Worm (Caenorhabditis elegans) whole organism, mixed stage, embryonic: Measurements from ENCODE around the gene C26F1.3.

Experiments used
- bed-3 ChIP-seq: fragments of 200-800 bp; sonication (Bioruptor generic); optimal IDR thresholded peaks from 3 replicates; lab custom pipeline; 2018; ENCODE audit warnings: mild to moderate bottlenecking, missing genetic modification characterization, moderate library complexity, missing compliant biosample characterization
- blmp-1 ChIP-seq: fragments of 150-350 bp; optimal IDR thresholded peaks from 2 replicates; lab custom pipeline; 2014; ENCODE audit warnings: missing biosample characterization, missing genetic modification characterization
- ceh-43 ChIP-seq: fragments of 200-800 bp; sonication (Bioruptor generic); optimal IDR thresholded peaks from 2 replicates; lab custom pipeline; 2018; ENCODE audit warnings: mild to moderate bottlenecking, missing genetic modification characterization, moderate library complexity, missing compliant biosample characterization
- ceh-83 ChIP-seq: fragments of 200-800 bp; sonication (Bioruptor generic); optimal IDR thresholded peaks from 2 replicates; lab custom pipeline; 2018; ENCODE audit warnings: mild to moderate bottlenecking, missing genetic modification characterization, missing compliant biosample characterization
- ces-1 ChIP-seq: fragments of 150-350 bp; optimal IDR thresholded peaks from 2 replicates; lab custom pipeline; 2014; ENCODE audit warnings: missing biosample characterization, missing genetic modification reagents, missing genetic modification characterization
- cnd-1 ChIP-seq: fragments of 200-800 bp; sonication (Bioruptor generic); optimal IDR thresholded peaks from 2 replicates; lab custom pipeline; 2018; ENCODE audit warnings: mild to moderate bottlenecking, missing genetic modification characterization, missing compliant biosample characterization
- elt-1 ChIP-seq: sonication (generic microtip); optimal IDR thresholded peaks from 2 replicates; lab custom pipeline; 2017; ENCODE audit warnings: missing genetic modification characterization, mild to moderate bottlenecking, missing compliant biosample characterization, antibody characterized with exemption, moderate library complexity, borderline replicate concordance; ENCODE audit not compliant: insufficient read depth
- elt-3 ChIP-seq: fragments of 150-350 bp; optimal IDR thresholded peaks from 2 replicates; lab custom pipeline; 2014; ENCODE audit warnings: missing biosample characterization, missing genetic modification characterization
- flh-1 ChIP-seq: fragments of 200-800 bp; sonication (Bioruptor generic); optimal IDR thresholded peaks from 2 replicates; lab custom pipeline; 2018; ENCODE audit warnings: mild to moderate bottlenecking, missing genetic modification characterization, moderate library complexity, missing compliant biosample characterization
- hlh-1 ChIP-seq: fragments of 150-350 bp; optimal IDR thresholded peaks from 2 replicates; lab custom pipeline; 2014; ENCODE audit warnings: missing biosample characterization, missing genetic modification reagents, missing genetic modification characterization
- lin-13 ChIP-seq: fragments of 150-350 bp; optimal IDR thresholded peaks from 2 replicates; lab custom pipeline; 2014; ENCODE audit warnings: missing biosample characterization, missing genetic modification characterization
- lin-32 ChIP-seq: fragments of 200-800 bp; sonication (Bioruptor generic); optimal IDR thresholded peaks from 2 replicates; lab custom pipeline; 2018; ENCODE audit warnings: mild to moderate bottlenecking, missing genetic modification characterization, missing compliant biosample characterization
- lsy-2 ChIP-seq: fragments of 150-350 bp; optimal IDR thresholded peaks from 2 replicates; lab custom pipeline; 2014; ENCODE audit warnings: missing biosample characterization, missing genetic modification characterization
- mab-5 ChIP-seq: fragments of 150-350 bp; optimal IDR thresholded peaks from 2 replicates; lab custom pipeline; 2014; ENCODE audit warnings: missing biosample characterization, missing genetic modification characterization
- mep-1 ChIP-seq: fragments of 150-350 bp; optimal IDR thresholded peaks from 2 replicates; lab custom pipeline; 2017; ENCODE audit warnings: missing biosample characterization, missing genetic modification reagents, missing genetic modification characterization, inconsistent platforms
- mls-2 ChIP-seq: sonication (generic microtip); optimal IDR thresholded peaks from 2 replicates; lab custom pipeline; 2016; ENCODE audit warnings: mild to moderate bottlenecking, missing genetic modification characterization, moderate library complexity, missing compliant biosample characterization
- nhr-12 ChIP-seq: fragments of 150-350 bp; optimal IDR thresholded peaks from 2 replicates; lab custom pipeline; 2014; ENCODE audit warnings: missing biosample characterization, missing genetic modification characterization
- nhr-2 ChIP-seq: fragments of 150-350 bp; optimal IDR thresholded peaks from 2 replicates; lab custom pipeline; 2014; ENCODE audit warnings: missing biosample characterization, missing genetic modification characterization
- nhr-237 ChIP-seq: fragments of 150-350 bp; optimal IDR thresholded peaks from 2 replicates; lab custom pipeline; 2014; ENCODE audit warnings: missing biosample characterization, missing genetic modification characterization
- nhr-28 ChIP-seq: fragments of 150-350 bp; optimal IDR thresholded peaks from 2 replicates; lab custom pipeline; 2014; ENCODE audit warnings: missing biosample characterization, missing genetic modification characterization
- nhr-76 ChIP-seq: sonication (generic microtip); optimal IDR thresholded peaks from 2 replicates; lab custom pipeline; 2017; ENCODE audit warnings: missing biosample characterization, missing genetic modification characterization
- pha-4 ChIP-seq: fragments of 150-350 bp; optimal IDR thresholded peaks from 2 replicates; lab custom pipeline; 2018; ENCODE audit warnings: missing biosample characterization, missing genetic modification reagents, missing genetic modification characterization
- snpc-4 ChIP-seq: fragments of 150-350 bp; optimal IDR thresholded peaks from 2 replicates; lab custom pipeline; 2014; ENCODE audit warnings: missing biosample characterization, missing genetic modification characterization
- sptf-1 ChIP-seq: sonication (generic microtip); optimal IDR thresholded peaks from 2 replicates; lab custom pipeline; 2017; ENCODE audit warnings: mild to moderate bottlenecking, missing genetic modification characterization, moderate library complexity, missing compliant biosample characterization
- tbx-8 ChIP-seq: fragments of 200-800 bp; sonication (Bioruptor generic); optimal IDR thresholded peaks from 2 replicates; lab custom pipeline; 2018; ENCODE audit warnings: mild to moderate bottlenecking, missing genetic modification characterization, moderate library complexity, missing compliant biosample characterization
- unc-120 ChIP-seq: sonication (generic microtip); optimal IDR thresholded peaks from 2 replicates; lab custom pipeline; 2017; ENCODE audit warnings: missing genetic modification characterization, missing compliant biosample characterization; ENCODE audit not compliant: poor library complexity, severe bottlenecking
- unc-39 ChIP-seq: fragments of 150-350 bp; optimal IDR thresholded peaks from 2 replicates; lab custom pipeline; 2014; ENCODE audit warnings: missing biosample characterization, missing genetic modification characterization
- unc-62 ChIP-seq: fragments of 150-350 bp; optimal IDR thresholded peaks from 2 replicates; lab custom pipeline; 2014; ENCODE audit warnings: missing biosample characterization, missing genetic modification reagents, missing genetic modification characterization
- zip-8 ChIP-seq: fragments of 150-350 bp; optimal IDR thresholded peaks from 2 replicates; lab custom pipeline; 2014; ENCODE audit warnings: missing biosample characterization, missing genetic modification characterization
- ztf-11 ChIP-seq: fragments of 150-350 bp; optimal IDR thresholded peaks from 2 replicates; lab custom pipeline; 2014; ENCODE audit warnings: missing biosample characterization, missing genetic modification characterization

The C26F1.3 gene

ce11 chrV:7808444-7808843, 31.3 kb downstream of the C26F1.3 start:
- TF ChIP-seq tbx-8 (no peak), ces-1 (GFP tag; lab: Kevin White, UChicago) (no peak), mls-2 (tag; lab: Kevin White, UChicago) (no peak), ceh-43 (no peak), hlh-1 (no peak), pha-4 (no peak)

- no peak for TF ChIP-seq nhr-2 (tag; lab: Kevin White, UChicago)
- TF ChIP-seq mls-2 (tag; lab: Kevin White, UChicago): no peak
- TF ChIP-seq nhr-237 (tag; lab: Kevin White, UChicago): no peak
- TF ChIP-seq tbx-8: no peak
- TF ChIP-seq flh-1: no peak
- TF ChIP-seq hlh-1: no peak
- no peak for TF ChIP-seq elt-3 (tag; lab: Kevin White, UChicago)
Observed at ce11 chrV:7809320-7810256, 32.5 kb downstream of the C26F1.3 start, which contains the start of gene ZK742.3. ZK742.3 (minus strand) TSS chrV:7809912.

- TF ChIP-seq mls-2 (tag; lab: Kevin White, UChicago) (no peak), mab-5 (tag; lab: Kevin White, UChicago) (no peak), cnd-1 (no peak), nhr-12 (tag; lab: Kevin White, UChicago) (no peak)
Observed at ce11 chrV:7810591-7810990, 33.5 kb downstream of the C26F1.3 start.

ce11 chrV:7811758-7812157, 34.7 kb downstream of the C26F1.3 start, which contains the start of gene ZK742.4:
ZK742.4 (minus strand) TSS chrV:7811792.
- TF ChIP-seq pha-4: peak; percentile 31
- no peak for TF ChIP-seq snpc-4 (tag; lab: Kevin White, UChicago)

- TF ChIP-seq elt-1 (tag; lab: Kevin White, UChicago): no peak
- no peak for TF ChIP-seq nhr-76 (tag; lab: Kevin White, UChicago)
- TF ChIP-seq hlh-1: no peak
- no peak for TF ChIP-seq nhr-2 (tag; lab: Kevin White, UChicago)
Observed at ce11 chrV:7814601-7815000, 37.5 kb downstream of the C26F1.3 start, which contains the start of gene ZK742.6. ZK742.6 (minus strand) TSS chrV:7814942.

- TF ChIP-seq elt-1 (tag; lab: Kevin White, UChicago) (no peak), ces-1 (GFP tag; lab: Kevin White, UChicago) (peak; percentile 97)
Observed at ce11 chrV:7816486-7816885, 39.4 kb downstream of the C26F1.3 start.

ce11 chrV:7819585-7819984, 42.5 kb downstream of the C26F1.3 start:
- TF ChIP-seq ceh-83 (GFP tag; lab: Kevin White, UChicago) (no peak), ces-1 (GFP tag; lab: Kevin White, UChicago) (peak; percentile 68), ceh-43 (no peak), unc-39 (tag; lab: Kevin White, UChicago) (no peak), unc-120 (no peak)

- TF ChIP-seq lsy-2: peak; percentile 20
- TF ChIP-seq ceh-43: peak; percentile 61
- TF ChIP-seq nhr-76 (tag; lab: Kevin White, UChicago): no peak
- peak; percentile 80 for TF ChIP-seq ces-1 (GFP tag; lab: Kevin White, UChicago)
- TF ChIP-seq mep-1 (tag; lab: Kevin White, UChicago): peak; percentile 32
- peak; percentile 43 for TF ChIP-seq nhr-237 (tag; lab: Kevin White, UChicago)
Observed at ce11 chrV:7820270-7820669, 43.2 kb downstream of the C26F1.3 start, which contains the start of gene lbp-4. lbp-4 (plus strand) TSS chrV:7820578.

ce11 chrV:7822655-7823054, 45.6 kb downstream of the C26F1.3 start:
- TF ChIP-seq nhr-28 (tag; lab: Kevin White, UChicago): no peak
- TF ChIP-seq zip-8 (tag; lab: Kevin White, UChicago): no peak
- TF ChIP-seq blmp-1 (tag; lab: Kevin White, UChicago): no peak
- no peak for TF ChIP-seq nhr-12 (tag; lab: Kevin White, UChicago)
- TF ChIP-seq elt-1 (tag; lab: Kevin White, UChicago): no peak
- no peak for TF ChIP-seq lin-13
- peak; percentile 92 for TF ChIP-seq unc-120
- TF ChIP-seq lsy-2: no peak
- no peak for TF ChIP-seq lin-32
- TF ChIP-seq mep-1 (tag; lab: Kevin White, UChicago): no peak
- TF ChIP-seq nhr-237 (tag; lab: Kevin White, UChicago): no peak
- TF ChIP-seq nhr-76 (tag; lab: Kevin White, UChicago): no peak
- peak; percentile 99 for TF ChIP-seq hlh-1
- no peak for TF ChIP-seq ztf-11 (tag; lab: Kevin White, UChicago)
- TF ChIP-seq unc-62 (GFP tag; lab: Kevin White, UChicago): peak; percentile 99
- TF ChIP-seq snpc-4 (tag; lab: Kevin White, UChicago): no peak
- TF ChIP-seq flh-1: no peak
- no peak for TF ChIP-seq sptf-1 (tag; lab: Kevin White, UChicago)
- no peak for TF ChIP-seq bed-3
- TF ChIP-seq nhr-2 (tag; lab: Kevin White, UChicago): no peak
